Worm (Caenorhabditis elegans) whole organism, L4 larva: ENCODE measurements around the gene C27D9.2.

Experiments used
- F10B5.3 ChIP-seq: sonication (generic microtip); optimal IDR thresholded peaks from 2 replicates; lab custom pipeline; 2016; ENCODE audit warnings: mild to moderate bottlenecking, missing genetic modification characterization, missing compliant biosample characterization
- F37D6.2 ChIP-seq: sonication (generic microtip); optimal IDR thresholded peaks from 2 replicates; lab custom pipeline; 2016; ENCODE audit warnings: mild to moderate bottlenecking, missing genetic modification characterization, missing compliant biosample characterization
- F44E2.7 ChIP-seq: fragments of 200-800 bp; sonication (Bioruptor generic); IDR thresholded peaks from 2 replicates; pipeline ENCODE4 v2.1.2; 2022; ENCODE audit warnings: missing genetic modification characterization, missing compliant biosample characterization
- R02D3.7 ChIP-seq: fragments of 150-350 bp; sonication (generic microtip); optimal IDR thresholded peaks from 3 replicates; lab custom pipeline; 2014; ENCODE audit warnings: missing biosample characterization, missing genetic modification characterization
- T20F7.1 ChIP-seq: fragments of 200-800 bp; sonication (Bioruptor generic); optimal IDR thresholded peaks from 2 replicates; lab custom pipeline; 2018; ENCODE audit warnings: mild to moderate bottlenecking, missing genetic modification characterization, missing compliant biosample characterization
- Y5F2A.4 ChIP-seq: fragments of 200-800 bp; sonication (Bioruptor generic); optimal IDR thresholded peaks from 2 replicates; lab custom pipeline; 2018; ENCODE audit warnings: mild to moderate bottlenecking, missing genetic modification characterization, missing compliant biosample characterization
- aha-1 ChIP-seq: fragments of 150-350 bp; peaks from one replicate; lab custom pipeline; 2014; ENCODE audit warnings: missing biosample characterization, missing genetic modification characterization
- aly-2 ChIP-seq: sonication (generic microtip); optimal IDR thresholded peaks from 2 replicates; lab custom pipeline; 2018; ENCODE audit warnings: missing biosample characterization, missing genetic modification characterization
- arid-1 ChIP-seq: fragments of 200-800 bp; sonication (Bioruptor generic); conservative IDR thresholded peaks from 2 replicates; pipeline ENCODE4 v1.3.6; 2022; ENCODE audit warnings: missing genetic modification reagents, missing genetic modification characterization, missing compliant biosample characterization
- attf-4 ChIP-seq: sonication (generic microtip); optimal IDR thresholded peaks from 3 replicates; lab custom pipeline; 2017; ENCODE audit warnings: missing biosample characterization, missing genetic modification characterization
- ceh-20 ChIP-seq: fragments of 200-800 bp; sonication (Bioruptor generic); IDR thresholded peaks from 2 replicates; pipeline ENCODE4 v1.3.6; 2022; ENCODE audit warnings: missing genetic modification reagents, missing genetic modification characterization, missing compliant biosample characterization
- ceh-82 ChIP-seq: sonication (generic microtip); optimal IDR thresholded peaks from 2 replicates; lab custom pipeline; 2017; ENCODE audit warnings: missing biosample characterization, missing genetic modification characterization
- daf-12 ChIP-seq: fragments of 150-350 bp; optimal IDR thresholded peaks from 2 replicates; lab custom pipeline; 2014; ENCODE audit warnings: missing biosample characterization, missing genetic modification reagents, missing genetic modification characterization
- daf-16 ChIP-seq, 3 experiments: sonication (generic microtip); optimal IDR thresholded peaks; 2 replicates each; lab custom pipeline; 2016 to 2017; ENCODE audit warnings: missing genetic modification characterization in 3 of 3, missing genetic modification reagents in 3 of 3, mild to moderate bottlenecking in 2 of 3, missing compliant biosample characterization in 2 of 3, missing biosample characterization in 1 of 3, moderate library complexity in 1 of 3
- dmd-9 ChIP-seq: fragments of 200-800 bp; sonication (Bioruptor generic); IDR thresholded peaks from 2 replicates; pipeline ENCODE4 v1.3.6; 2022; ENCODE audit warnings: missing genetic modification reagents, missing genetic modification characterization, missing compliant biosample characterization
- dpl-1 ChIP-seq: fragments of 150-350 bp; optimal IDR thresholded peaks from 2 replicates; lab custom pipeline; 2014; ENCODE audit warnings: missing biosample characterization, missing genetic modification reagents, missing genetic modification characterization
- duxl-1 ChIP-seq: sonication (generic microtip); optimal IDR thresholded peaks from 2 replicates; lab custom pipeline; 2016; ENCODE audit warnings: mild to moderate bottlenecking, missing genetic modification characterization, moderate library complexity, missing compliant biosample characterization; ENCODE audit not compliant: poor library complexity
- dve-1 ChIP-seq: sonication (generic microtip); optimal IDR thresholded peaks from 2 replicates; lab custom pipeline; 2017; ENCODE audit warnings: antibody characterized with exemption, mild to moderate bottlenecking, missing genetic modification characterization, missing compliant biosample characterization; ENCODE audit not compliant: insufficient read depth
- hlh-11 ChIP-seq: fragments of 200-800 bp; sonication (Bioruptor generic); optimal IDR thresholded peaks from 2 replicates; lab custom pipeline; 2018; ENCODE audit warnings: mild to moderate bottlenecking, missing genetic modification characterization, missing compliant biosample characterization
- hlh-30 ChIP-seq: sonication (generic microtip); optimal IDR thresholded peaks from 2 replicates; lab custom pipeline; 2017; ENCODE audit warnings: antibody characterized with exemption, mild to moderate bottlenecking, missing genetic modification characterization, missing compliant biosample characterization; ENCODE audit not compliant: insufficient read depth
- lim-7 ChIP-seq: fragments of 200-800 bp; sonication (Bioruptor generic); IDR thresholded peaks from 2 replicates; pipeline ENCODE4 v1.3.6; 2022; ENCODE audit warnings: missing genetic modification characterization, missing compliant biosample characterization
- lin-13 ChIP-seq: fragments of 150-350 bp; optimal IDR thresholded peaks from 2 replicates; lab custom pipeline; 2014; ENCODE audit warnings: missing biosample characterization, missing genetic modification reagents, missing genetic modification characterization
- lin-39 ChIP-seq: fragments of 150-350 bp; optimal IDR thresholded peaks from 2 replicates; lab custom pipeline; 2014; ENCODE audit warnings: missing biosample characterization, missing genetic modification reagents, missing genetic modification characterization
- lsy-2 ChIP-seq, 2 experiments: fragments of 150-350 bp in 1 of 2; sonication (generic microtip) in 1 of 2; optimal IDR thresholded peaks; 2 replicates each; lab custom pipeline; 2014 to 2017; ENCODE audit warnings: missing biosample characterization in 2 of 2, missing genetic modification characterization in 2 of 2
- madf-9 ChIP-seq: fragments of 200-800 bp; sonication (Bioruptor generic); conservative IDR thresholded peaks from 2 replicates; pipeline ENCODE4 v1.3.6; 2022; ENCODE audit warnings: missing genetic modification reagents, missing genetic modification characterization, missing compliant biosample characterization
- nhr-11 ChIP-seq: fragments of 150-350 bp; optimal IDR thresholded peaks from 2 replicates; lab custom pipeline; 2014; ENCODE audit warnings: missing biosample characterization, missing genetic modification characterization
- nhr-111 ChIP-seq: fragments of 200-800 bp; sonication (Bioruptor generic); optimal IDR thresholded peaks from 2 replicates; lab custom pipeline; 2018; ENCODE audit warnings: mild to moderate bottlenecking, missing genetic modification characterization, missing compliant biosample characterization
- nhr-237 ChIP-seq: sonication (generic microtip); optimal IDR thresholded peaks from 2 replicates; lab custom pipeline; 2017; ENCODE audit warnings: missing biosample characterization, missing genetic modification characterization
- nhr-25 ChIP-seq: sonication (generic microtip); optimal IDR thresholded peaks from 2 replicates; lab custom pipeline; 2017; ENCODE audit warnings: missing genetic modification characterization, mild to moderate bottlenecking, missing compliant biosample characterization, antibody characterized with exemption, moderate library complexity, borderline replicate concordance; ENCODE audit not compliant: insufficient read depth
- nhr-28 ChIP-seq: fragments of 150-350 bp; optimal IDR thresholded peaks from 2 replicates; lab custom pipeline; 2014; ENCODE audit warnings: missing biosample characterization, missing genetic modification characterization
- nhr-42 ChIP-seq: fragments of 200-800 bp; sonication (Bioruptor generic); IDR thresholded peaks from 2 replicates; pipeline ENCODE4 v1.3.6; 2022; ENCODE audit warnings: missing genetic modification characterization, missing compliant biosample characterization
- nhr-48 ChIP-seq: sonication (generic microtip); optimal IDR thresholded peaks from 2 replicates; lab custom pipeline; 2016; ENCODE audit warnings: mild to moderate bottlenecking, missing genetic modification characterization, missing compliant biosample characterization
- nhr-6 ChIP-seq: fragments of 150-350 bp; optimal IDR thresholded peaks from 2 replicates; lab custom pipeline; 2014; ENCODE audit warnings: missing biosample characterization, missing genetic modification characterization
- nhr-76 ChIP-seq: fragments of 150-350 bp; optimal IDR thresholded peaks from 2 replicates; lab custom pipeline; 2014; ENCODE audit warnings: missing biosample characterization, missing genetic modification characterization
- pqm-1 ChIP-seq: sonication (generic microtip); optimal IDR thresholded peaks from 2 replicates; lab custom pipeline; 2017; ENCODE audit warnings: missing biosample characterization, missing genetic modification characterization
- rbr-2 ChIP-seq: sonication (generic microtip); optimal IDR thresholded peaks from 2 replicates; lab custom pipeline; 2016; ENCODE audit warnings: missing genotype, missing genetic modification characterization, missing compliant biosample characterization
- sdz-12 ChIP-seq: fragments of 200-800 bp; sonication (Bioruptor generic); optimal IDR thresholded peaks from 2 replicates; lab custom pipeline; 2018; ENCODE audit warnings: mild to moderate bottlenecking, missing genetic modification characterization, missing compliant biosample characterization
- set-16 ChIP-seq: fragments of 200-800 bp; sonication (Bioruptor generic); IDR thresholded peaks from 2 replicates; pipeline ENCODE4 v1.3.6; 2022; ENCODE audit warnings: missing genetic modification reagents, missing genetic modification characterization, missing compliant biosample characterization
- skn-1 ChIP-seq: fragments of 150-350 bp; optimal IDR thresholded peaks from 2 replicates; lab custom pipeline; 2014; ENCODE audit warnings: missing biosample characterization, missing genetic modification characterization
- spr-1 ChIP-seq: sonication (generic microtip); optimal IDR thresholded peaks from 2 replicates; lab custom pipeline; 2016; ENCODE audit warnings: mild to moderate bottlenecking, missing genetic modification characterization, missing compliant biosample characterization
- spr-3 ChIP-seq: fragments of 200-800 bp; sonication (Bioruptor generic); optimal IDR thresholded peaks from 2 replicates; lab custom pipeline; 2018; ENCODE audit warnings: mild to moderate bottlenecking, missing genetic modification characterization, missing compliant biosample characterization
- tra-1 ChIP-seq: fragments of 200-800 bp; sonication (Bioruptor generic); IDR thresholded peaks from 2 replicates; pipeline ENCODE4 v1.3.6; 2022; ENCODE audit warnings: missing genetic modification reagents, missing genetic modification characterization, missing compliant biosample characterization
- unc-62 ChIP-seq, 3 experiments: fragments of 150-350 bp in 1 of 3; sonication (generic microtip); optimal IDR thresholded peaks in 2 of 3; peaks in 1 of 3; 1 replicate in 1 of 3; 2 replicates in 2 of 3; lab custom pipeline; 2014 to 2017; ENCODE audit warnings: missing biosample characterization in 3 of 3, missing genetic modification characterization in 3 of 3, missing genetic modification reagents in 3 of 3, missing genotype in 1 of 3
- ztf-11 ChIP-seq: fragments of 150-350 bp; optimal IDR thresholded peaks from 2 replicates; lab custom pipeline; 2014; ENCODE audit warnings: missing biosample characterization, missing genetic modification characterization
- ztf-7 ChIP-seq: fragments of 150-350 bp; optimal IDR thresholded peaks from 2 replicates; lab custom pipeline; 2014; ENCODE audit warnings: missing biosample characterization, missing genetic modification characterization

The C27D9.2 gene

ce11 chrII:4775802-4776201 lies 19.2 kb upstream of the C27D9.2 start:
- no peak for TF ChIP-seq sdz-12 (GFP tag; lab: Kevin White, UChicago)
- no peak for TF ChIP-seq aly-2 (tag; lab: Kevin White, UChicago)
- TF ChIP-seq unc-62 (GFP tag; optimal IDR thresholded peaks at IDR 0.05 in 1 of 2; lab: Kevin White, UChicago), result peak in 1 of 2 experiments; percentile 96
- no peak for TF ChIP-seq unc-62 (tag; optimal IDR thresholded peaks at IDR 0.05; lab: Kevin White, UChicago)
- no peak for TF ChIP-seq ztf-7 (tag; lab: Kevin White, UChicago)
- TF ChIP-seq T20F7.1, result no peak
- no peak for TF ChIP-seq daf-12 (tag; lab: Kevin White, UChicago)

ce11 chrII:4773891-4774432 lies 17.3 kb upstream of the C27D9.2 start, which contains the start of the genes F26G1.9 and F26G1.10:
TSS of gene F26G1.9 (minus strand) at chrII:4773991.
TSS of gene F26G1.10 (plus strand) at chrII:4774382.
- TF ChIP-seq aha-1 (tag; lab: Kevin White, UChicago), result peak; percentile 22
- no peak for TF ChIP-seq Y5F2A.4 (GFP tag; lab: Kevin White, UChicago)
- TF ChIP-seq, all 104 proteins: peak for 1

- peak; percentile 47 for TF ChIP-seq aha-1 (tag; lab: Kevin White, UChicago)
- TF ChIP-seq skn-1 (tag; lab: Kevin White, UChicago), result no peak
- TF ChIP-seq Y5F2A.4 (GFP tag; lab: Kevin White, UChicago), result no peak
- no peak for TF ChIP-seq set-16 (GFP tag; lab: Robert Waterston, UW)
- TF ChIP-seq F10B5.3 (tag; lab: Kevin White, UChicago), result no peak
- no peak for TF ChIP-seq spr-1 (tag; lab: Kevin White, UChicago)
- TF ChIP-seq sdz-12 (GFP tag; lab: Kevin White, UChicago), result no peak
- TF ChIP-seq ztf-11, result no peak
- TF ChIP-seq dve-1 (tag; lab: Kevin White, UChicago), result peak; percentile 35
- TF ChIP-seq attf-4 (tag; lab: Kevin White, UChicago), result no peak
- no peak for TF ChIP-seq ceh-20 (GFP tag; lab: Robert Waterston, UW)
- TF ChIP-seq nhr-111, result no peak
- peak; percentile 33 for TF ChIP-seq hlh-11 (tag; lab: Kevin White, UChicago)
- TF ChIP-seq nhr-28 (tag; lab: Kevin White, UChicago), result peak; percentile 32
- TF ChIP-seq rbr-2, result no peak
- TF ChIP-seq unc-62 (GFP tag; optimal IDR thresholded peaks at IDR 0.05 in 1 of 2; lab: Kevin White, UChicago), result no peak
- no peak for TF ChIP-seq unc-62 (tag; optimal IDR thresholded peaks at IDR 0.05; lab: Kevin White, UChicago)
- TF ChIP-seq madf-9 (GFP tag; lab: Robert Waterston, UW), result no peak
- no peak for TF ChIP-seq R02D3.7 (tag; lab: Kevin White, UChicago)
- TF ChIP-seq nhr-11 (tag; lab: Kevin White, UChicago), result no peak
- TF ChIP-seq spr-3, result no peak
- TF ChIP-seq lin-39 (tag; lab: Kevin White, UChicago), result no peak
- no peak for TF ChIP-seq nhr-76 (tag; lab: Kevin White, UChicago)
- no peak for TF ChIP-seq tra-1 (GFP tag; lab: Robert Waterston, UW)
- TF ChIP-seq F37D6.2 (tag; lab: Kevin White, UChicago), result no peak
- peak; percentile 23 for TF ChIP-seq nhr-48 (tag; lab: Kevin White, UChicago)
- TF ChIP-seq nhr-25 (tag; lab: Kevin White, UChicago), result peak; percentile 26
- TF ChIP-seq, all 104 proteins: peak for 6
These were observed 15.8 kb upstream of the C27D9.2 start for ce11 chrII:4772441-4772840.

- no peak for TF ChIP-seq nhr-237 (tag; lab: Kevin White, UChicago)
- TF ChIP-seq pqm-1 (tag; lab: Kevin White, UChicago), result no peak
- TF ChIP-seq lim-7 (GFP tag; lab: Robert Waterston, UW), result no peak
- no peak for TF ChIP-seq lsy-2 (tag; optimal IDR thresholded peaks at IDR 0.05; lab: Kevin White, UChicago)
- TF ChIP-seq hlh-30 (tag; lab: Kevin White, UChicago), result no peak
- TF ChIP-seq dmd-9 (GFP tag; lab: Robert Waterston, UW), result no peak
- no peak for TF ChIP-seq ceh-82
- TF ChIP-seq dpl-1 (GFP tag; lab: Kevin White, UChicago), result no peak
- no peak for TF ChIP-seq nhr-42
- TF ChIP-seq arid-1 (GFP tag; lab: Robert Waterston, UW), result no peak
- no peak for TF ChIP-seq Y5F2A.4 (GFP tag; lab: Kevin White, UChicago)
- no peak for TF ChIP-seq ztf-11
- TF ChIP-seq nhr-6 (tag; lab: Kevin White, UChicago), result no peak
- TF ChIP-seq daf-16 (GFP tag; optimal IDR thresholded peaks at IDR 0.05; lab: Kevin White, UChicago), result no peak
- TF ChIP-seq daf-16 (tag; optimal IDR thresholded peaks at IDR 0.05; lab: Kevin White, UChicago), result no peak
- TF ChIP-seq duxl-1 (tag; lab: Kevin White, UChicago), result no peak
- no peak for TF ChIP-seq lin-13
- TF ChIP-seq F44E2.7 (GFP tag; lab: Robert Waterston, UW), result no peak
- no peak for TF ChIP-seq set-16 (GFP tag; lab: Robert Waterston, UW)
- TF ChIP-seq, all 104 proteins: peak for 0
These were observed 14.6 kb upstream of the C27D9.2 start, which contains the start of gene F26G1.5 for ce11 chrII:4771282-4771681. TSS of gene F26G1.5 (minus strand) at chrII:4771382.
